Worm (Caenorhabditis elegans): Measurements from ENCODE around the gene lin-7.
A peak's percentile ranks its signal among the peaks of the same experiment; 100 is the strongest.

Gene lin-7

ce11 chrII:14296320-14296719 lies 52.9 kb downstream of the lin-7 start (continued):
- TF ChIP-seq ceh-79 (tag; optimal IDR thresholded peaks at IDR 0.05) (no peak), lin-35 (GFP tag; optimal IDR thresholded peaks at IDR 0.05) (no peak), akir-1 (GFP tag; optimal IDR thresholded peaks at IDR 0.05) (no peak), repo-1 (tag; optimal IDR thresholded peaks at IDR 0.05) (no peak), mel-28 (tag; optimal IDR thresholded peaks at IDR 0.05; ENCODE audit: borderline replicate concordance) (no peak), F33H1.4 (GFP tag; IDR thresholded peaks at IDR 0.05) (no peak), ceh-100 (GFP tag; IDR thresholded peaks at IDR 0.05) (no peak), ztf-26 (tag; optimal IDR thresholded peaks at IDR 0.05) (no peak), hmg-1.2 (GFP tag; IDR thresholded peaks at IDR 0.05) (peak; percentile 73; the same call in 1 of the 2 replicates), aptf-3 (GFP tag; IDR thresholded peaks at IDR 0.05) (no peak), ets-4 (GFP tag; optimal IDR thresholded peaks at IDR 0.05) (no peak), dpff-1 (tag; optimal IDR thresholded peaks at IDR 0.05) (no peak), somi-1 (GFP tag; optimal IDR thresholded peaks at IDR 0.05) (no peak), atf-7 (tag; optimal IDR thresholded peaks at IDR 0.05) (no peak), pbrm-1 (GFP tag; IDR thresholded peaks at IDR 0.05) (no peak), xnd-1 (tag; optimal IDR thresholded peaks at IDR 0.05) (no peak), ztf-6 (GFP tag; IDR thresholded peaks at IDR 0.05) (no peak), die-1 (tag; optimal IDR thresholded peaks at IDR 0.05) (no peak), B0261.1 (tag; optimal IDR thresholded peaks at IDR 0.05) (no peak)
